Worm (Caenorhabditis elegans): ENCODE data around the gene ZK512.7.

DNA sequence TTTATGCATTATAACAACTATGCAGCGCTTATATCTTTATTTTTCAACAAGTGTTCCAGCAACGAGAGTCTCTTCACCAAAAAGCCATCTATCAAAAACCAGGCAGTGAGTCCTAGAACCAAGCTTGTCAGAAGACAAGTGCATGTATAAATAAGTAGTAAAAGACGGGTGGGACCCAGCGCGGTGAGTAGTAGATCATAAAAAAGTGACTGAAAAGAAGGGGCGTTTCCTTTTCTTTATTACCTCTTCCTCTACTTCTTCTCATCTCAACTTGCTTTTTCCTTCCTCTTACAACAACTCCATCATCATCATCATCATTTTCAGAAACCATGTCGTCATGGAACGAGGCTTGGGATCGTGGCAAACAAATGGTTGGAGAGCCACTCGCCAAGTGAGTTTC, 1.9 kb downstream of the ZK512.7 start, which contains the start of gene eat-4:
- TF ChIP-seq fos-1 (tag; optimal IDR thresholded peaks at IDR 0.05) (no peak), aha-1 (tag; optimal IDR thresholded peaks at IDR 0.05) (no peak), nhr-90 (tag; optimal IDR thresholded peaks at IDR 0.05; ENCODE audit: poor library complexity) (no peak), nhr-237 (tag; optimal IDR thresholded peaks at IDR 0.05) (no peak), nhr-47 (tag; optimal IDR thresholded peaks at IDR 0.05) (no peak), fkh-10 (GFP tag; optimal IDR thresholded peaks at IDR 0.05) (no peak), blmp-1 (tag; optimal IDR thresholded peaks at IDR 0.05) (no peak), aly-2 (tag; optimal IDR thresholded peaks at IDR 0.05) (no peak), nhr-77 (tag; optimal IDR thresholded peaks at IDR 0.05) (no peak), ceh-8 (GFP tag; optimal IDR thresholded peaks at IDR 0.05) (no peak), nhr-11 (tag; optimal IDR thresholded peaks at IDR 0.05) (no peak), ztf-4 (tag; optimal IDR thresholded peaks at IDR 0.05) (no peak), egl-27 (tag; optimal IDR thresholded peaks at IDR 0.05) (no peak)

Data from whole organism, L1 larva.